Fruit fly (Drosophila melanogaster) whole organism, embryonic: Measurements from ENCODE around the gene CG46439.

Experiments
- Abd-B ChIP-seq: fragments of 200-800 bp; sonication (Bioruptor generic); optimal IDR thresholded peaks from 2 replicates; lab custom pipeline; 2018; ENCODE audit warnings: missing biosample characterization, mild to moderate bottlenecking, missing genetic modification characterization, moderate library complexity
- Bgb ChIP-seq: fragments of 200-800 bp; sonication (Bioruptor generic); IDR thresholded peaks from 2 replicates; pipeline ENCODE4 v1.3.6; 2022; ENCODE audit warnings: missing biosample characterization, missing genetic modification characterization; ENCODE audit not compliant: partially characterized antibody
- CG10979 ChIP-seq: fragments of 200-800 bp; sonication (Bioruptor generic); optimal IDR thresholded peaks from 2 replicates; lab custom pipeline; 2018; ENCODE audit warnings: missing biosample characterization, mild to moderate bottlenecking, missing genetic modification characterization, moderate library complexity
- CG11504 ChIP-seq: fragments of 200-800 bp; sonication (Bioruptor generic); optimal IDR thresholded peaks from 3 replicates; lab custom pipeline; 2019; ENCODE audit warnings: missing biosample characterization, mild to moderate bottlenecking, missing genetic modification characterization, moderate library complexity
- CG11695 ChIP-seq: fragments of 200-800 bp; sonication (Bioruptor generic); IDR thresholded peaks from 3 replicates; pipeline ENCODE4 v1.3.6; 2022; ENCODE audit warnings: missing biosample characterization, missing genetic modification characterization
- CG12391 ChIP-seq: fragments of 200-800 bp; sonication (Bioruptor generic); optimal IDR thresholded peaks from 3 replicates; lab custom pipeline; 2018; ENCODE audit warnings: missing biosample characterization, mild to moderate bottlenecking, missing genetic modification characterization, moderate library complexity
- CG13424 ChIP-seq: fragments of 200-800 bp; sonication (Bioruptor generic); optimal IDR thresholded peaks from 2 replicates; lab custom pipeline; 2019; ENCODE audit warnings: missing biosample characterization, mild to moderate bottlenecking, missing genetic modification characterization, moderate library complexity
- CG15011 ChIP-seq: fragments of 200-800 bp; sonication (Bioruptor generic); optimal IDR thresholded peaks from 3 replicates; lab custom pipeline; 2018; ENCODE audit warnings: missing biosample characterization, mild to moderate bottlenecking, missing genetic modification characterization
- CG17361 ChIP-seq: fragments of 200-800 bp; sonication (Bioruptor generic); IDR thresholded peaks from 3 replicates; pipeline ENCODE4 v1.3.6; 2022; ENCODE audit warnings: missing biosample characterization, missing genetic modification characterization
- CG17385 ChIP-seq: fragments of 200-800 bp; sonication (Bioruptor generic); optimal IDR thresholded peaks from 3 replicates; lab custom pipeline; 2018; ENCODE audit warnings: missing biosample characterization, mild to moderate bottlenecking, missing genetic modification characterization
- CG18599 ChIP-seq: fragments of 200-800 bp; sonication (Bioruptor generic); optimal IDR thresholded peaks from 3 replicates; lab custom pipeline; 2017; ENCODE audit warnings: missing biosample characterization, missing genetic modification characterization, mild to moderate bottlenecking, moderate library complexity, missing genetic modification reagents
- CG2120 ChIP-seq: fragments of 200-800 bp; sonication (Bioruptor generic); optimal IDR thresholded peaks from 3 replicates; lab custom pipeline; 2016; ENCODE audit warnings: missing biosample characterization, missing genetic modification characterization
- CG2678 ChIP-seq: fragments of 200-800 bp; sonication (Bioruptor generic); optimal IDR thresholded peaks from 3 replicates; lab custom pipeline; 2019; ENCODE audit warnings: missing biosample characterization, mild to moderate bottlenecking, missing genetic modification characterization, moderate library complexity
- CG32772 ChIP-seq: fragments of 200-800 bp; sonication (Bioruptor generic); IDR thresholded peaks from 2 replicates; pipeline ENCODE4 v1.3.6; 2022; ENCODE audit warnings: missing biosample characterization, missing genetic modification characterization
- CG4424 ChIP-seq: fragments of 200-800 bp; sonication (Bioruptor generic); optimal IDR thresholded peaks from 3 replicates; lab custom pipeline; 2016; ENCODE audit warnings: missing biosample characterization, missing genetic modification characterization
- CG4707 ChIP-seq: fragments of 200-800 bp; sonication (Bioruptor generic); optimal IDR thresholded peaks from 2 replicates; lab custom pipeline; 2018; ENCODE audit warnings: missing biosample characterization, mild to moderate bottlenecking, missing genetic modification characterization, moderate library complexity
- CG9797 ChIP-seq: fragments of 200-800 bp; sonication (Bioruptor generic); optimal IDR thresholded peaks from 3 replicates; lab custom pipeline; 2018; ENCODE audit warnings: missing biosample characterization, mild to moderate bottlenecking, missing genetic modification characterization
- CoRest ChIP-seq: fragments of 200-800 bp; sonication (Bioruptor generic); optimal IDR thresholded peaks from 3 replicates; lab custom pipeline; 2018; ENCODE audit warnings: missing biosample characterization, mild to moderate bottlenecking, missing genetic modification characterization, moderate library complexity
- Eip74EF ChIP-seq, 2 experiments: fragments of 200-800 bp in 1 of 2; fragments of >200 bp in 1 of 2; sonication (Bioruptor generic) in 1 of 2; optimal IDR thresholded peaks; 2 replicates each; lab custom pipeline; 2017 to 2019; ENCODE audit warnings: missing biosample characterization in 2 of 2, missing genetic modification characterization in 2 of 2, mild to moderate bottlenecking in 1 of 2, moderate library complexity in 1 of 2
- Elba2 ChIP-seq: fragments of 200-800 bp; sonication (Bioruptor generic); optimal IDR thresholded peaks from 3 replicates; lab custom pipeline; 2016; ENCODE audit warnings: missing biosample characterization, missing genetic modification characterization
- Ets65A ChIP-seq: fragments of 200-800 bp; sonication (Bioruptor generic); peaks from one replicate; lab custom pipeline; 2016; ENCODE audit warnings: missing biosample characterization, missing genetic modification characterization
- HLH3B ChIP-seq: fragments of 200-800 bp; sonication (Bioruptor generic); IDR thresholded peaks from 2 replicates; pipeline ENCODE4 v1.3.6; 2022; ENCODE audit warnings: missing biosample characterization, missing genetic modification characterization
- Hr51 ChIP-seq, 2 experiments: fragments of 200-800 bp; sonication (Bioruptor generic); optimal IDR thresholded peaks; 2 replicates in 1 of 2; 3 replicates in 1 of 2; lab custom pipeline; 2016 to 2018; ENCODE audit warnings: missing biosample characterization in 2 of 2, missing genetic modification characterization in 2 of 2, mild to moderate bottlenecking in 1 of 2, moderate library complexity in 1 of 2
- Hr78 ChIP-seq, 2 experiments: fragments of 200-800 bp in 1 of 2; fragments of >200 bp in 1 of 2; sonication (Bioruptor generic) in 1 of 2; optimal IDR thresholded peaks; 2 replicates each; lab custom pipeline; 2017 to 2019; ENCODE audit warnings: missing biosample characterization in 2 of 2, missing genetic modification characterization in 2 of 2, mild to moderate bottlenecking in 1 of 2, moderate library complexity in 1 of 2
- Meics ChIP-seq: fragments of 200-800 bp; sonication (Bioruptor generic); optimal IDR thresholded peaks from 2 replicates; lab custom pipeline; 2017; ENCODE audit warnings: missing biosample characterization, mild to moderate bottlenecking, missing genetic modification characterization
- Oli ChIP-seq: fragments of 200-800 bp; sonication (Bioruptor generic); optimal IDR thresholded peaks from 2 replicates; lab custom pipeline; 2018; ENCODE audit warnings: missing biosample characterization, mild to moderate bottlenecking, missing genetic modification characterization, moderate library complexity
- PHDP ChIP-seq: fragments of 200-800 bp; sonication (Bioruptor generic); optimal IDR thresholded peaks from 3 replicates; lab custom pipeline; 2018; ENCODE audit warnings: missing biosample characterization, mild to moderate bottlenecking, missing genetic modification characterization, moderate library complexity
- Pdp1 ChIP-seq, 2 experiments: fragments of 200-800 bp; sonication (Bioruptor generic); optimal IDR thresholded peaks; 3 replicates each; lab custom pipeline; 2016; ENCODE audit warnings: missing biosample characterization in 2 of 2, missing genetic modification characterization in 2 of 2, mild to moderate bottlenecking in 1 of 2, moderate library complexity in 1 of 2
- Rfx ChIP-seq: fragments of 200-800 bp; sonication (Bioruptor generic); IDR thresholded peaks from 2 replicates; pipeline ENCODE4 v1.3.6; 2022; ENCODE audit warnings: missing biosample characterization, missing genetic modification characterization
- Sox100B ChIP-seq: fragments of 200-800 bp; sonication (Bioruptor generic); optimal IDR thresholded peaks from 3 replicates; lab custom pipeline; 2018; ENCODE audit warnings: missing biosample characterization, mild to moderate bottlenecking, missing genetic modification characterization
- Sox102F ChIP-seq: fragments of 200-800 bp; sonication (Bioruptor generic); optimal IDR thresholded peaks from 2 replicates; lab custom pipeline; 2018; ENCODE audit warnings: missing biosample characterization, mild to moderate bottlenecking, missing genetic modification characterization, moderate library complexity
- Ssrp ChIP-seq: fragments of 200-800 bp; sonication (Bioruptor generic); optimal IDR thresholded peaks from 2 replicates; lab custom pipeline; 2018; ENCODE audit warnings: missing biosample characterization, mild to moderate bottlenecking, missing genetic modification characterization, moderate library complexity
- bsh ChIP-seq, 2 experiments: fragments of 200-800 bp; sonication (Bioruptor generic); optimal IDR thresholded peaks; 2 replicates each; lab custom pipeline; 2017 to 2018; ENCODE audit warnings: mild to moderate bottlenecking in 2 of 2, missing biosample characterization in 2 of 2, missing genetic modification characterization in 2 of 2, moderate library complexity in 1 of 2
- chif ChIP-seq, 2 experiments: fragments of 200-800 bp; sonication (Bioruptor generic); optimal IDR thresholded peaks; 3 replicates each; lab custom pipeline; 2016; ENCODE audit warnings: missing biosample characterization in 2 of 2, missing genetic modification characterization in 2 of 2
- chn ChIP-seq: fragments of 200-800 bp; sonication (Bioruptor generic); optimal IDR thresholded peaks from 2 replicates; lab custom pipeline; 2016; ENCODE audit warnings: missing biosample characterization, missing genetic modification characterization
- dmrt99B ChIP-seq: fragments of 200-800 bp; sonication (Bioruptor generic); optimal IDR thresholded peaks from 2 replicates; lab custom pipeline; 2018; ENCODE audit warnings: missing biosample characterization, mild to moderate bottlenecking, missing genetic modification characterization, moderate library complexity
- fd96Cb ChIP-seq: fragments of 200-800 bp; sonication (Bioruptor generic); optimal IDR thresholded peaks from 2 replicates; lab custom pipeline; 2018; ENCODE audit warnings: missing biosample characterization, mild to moderate bottlenecking, missing genetic modification characterization, moderate library complexity
- gem ChIP-seq: fragments of 200-800 bp; sonication (Bioruptor generic); optimal IDR thresholded peaks from 2 replicates; lab custom pipeline; 2019; ENCODE audit warnings: missing biosample characterization, mild to moderate bottlenecking, missing genetic modification characterization, moderate library complexity
- grau ChIP-seq: fragments of 200-800 bp; optimal IDR thresholded peaks from 3 replicates; lab custom pipeline; 2019; ENCODE audit warnings: missing biosample characterization, mild to moderate bottlenecking, missing genetic modification characterization, moderate library complexity
- lmd ChIP-seq: fragments of 200-800 bp; sonication (Bioruptor generic); IDR thresholded peaks from 2 replicates; pipeline ENCODE4 v1.3.6; 2022; ENCODE audit warnings: missing biosample characterization, missing genetic modification characterization
- luna ChIP-seq: fragments of 200-800 bp; sonication (Bioruptor generic); optimal IDR thresholded peaks from 2 replicates; lab custom pipeline; 2016; ENCODE audit warnings: missing biosample characterization, missing genetic modification characterization
- phol ChIP-seq: fragments of 200-800 bp; sonication (Bioruptor generic); optimal IDR thresholded peaks from 3 replicates; lab custom pipeline; 2018; ENCODE audit warnings: missing biosample characterization, mild to moderate bottlenecking, missing genetic modification characterization, moderate library complexity
- row ChIP-seq: fragments of 200-800 bp; sonication (Bioruptor generic); IDR thresholded peaks from 3 replicates; pipeline ENCODE4 v1.3.6; 2022; ENCODE audit warnings: missing biosample characterization, missing genetic modification characterization
- sens ChIP-seq: fragments of 200-800 bp; sonication (Bioruptor generic); peaks from one replicate; lab custom pipeline; 2016; ENCODE audit warnings: missing biosample characterization, missing genetic modification characterization
- unpg ChIP-seq: fragments of 200-800 bp; sonication (Bioruptor generic); optimal IDR thresholded peaks from 3 replicates; lab custom pipeline; 2018; ENCODE audit warnings: missing biosample characterization, mild to moderate bottlenecking, missing genetic modification characterization, moderate library complexity
- wek ChIP-seq: fragments of 200-800 bp; sonication (Bioruptor generic); optimal IDR thresholded peaks from 3 replicates; lab custom pipeline; 2018; ENCODE audit warnings: missing biosample characterization, mild to moderate bottlenecking, missing genetic modification characterization, moderate library complexity

Gene CG46439

DNA sequence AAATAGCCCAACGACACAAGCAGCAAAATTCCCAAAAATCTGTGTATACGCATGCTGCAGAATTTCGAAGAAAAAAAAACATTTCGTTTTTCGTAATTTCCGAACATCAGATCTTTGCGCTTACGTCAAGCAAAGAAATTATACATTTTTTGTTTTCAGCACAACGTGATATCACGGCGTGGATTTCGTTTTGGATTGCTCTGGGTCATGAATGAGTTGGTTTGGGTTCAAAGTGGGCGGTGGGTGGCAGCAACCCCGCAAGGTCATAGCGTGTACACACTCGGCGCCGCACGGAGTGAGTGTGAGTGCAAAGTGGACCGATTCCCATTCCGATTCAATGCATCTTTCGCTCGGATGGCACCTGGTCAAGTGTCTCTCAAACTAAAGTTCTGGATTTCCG, 28.8 kb upstream of the CG46439 start (continued):
- TF ChIP-seq Hr78 (GFP tag; optimal IDR thresholded peaks at IDR 0.05; lab: Kevin White, UChicago) (peak in 1 of 2 experiments; percentile 20), Bgb (0 out of 2 replicates have a peak, but pooled peaks have one; percentile 11), CG4707 (GFP tag; lab: Kevin White, UChicago) (no peak), CG15011 (GFP tag; lab: Kevin White, UChicago) (no peak)
- TF ChIP-seq, all 482 proteins: peak for 7

DNA sequence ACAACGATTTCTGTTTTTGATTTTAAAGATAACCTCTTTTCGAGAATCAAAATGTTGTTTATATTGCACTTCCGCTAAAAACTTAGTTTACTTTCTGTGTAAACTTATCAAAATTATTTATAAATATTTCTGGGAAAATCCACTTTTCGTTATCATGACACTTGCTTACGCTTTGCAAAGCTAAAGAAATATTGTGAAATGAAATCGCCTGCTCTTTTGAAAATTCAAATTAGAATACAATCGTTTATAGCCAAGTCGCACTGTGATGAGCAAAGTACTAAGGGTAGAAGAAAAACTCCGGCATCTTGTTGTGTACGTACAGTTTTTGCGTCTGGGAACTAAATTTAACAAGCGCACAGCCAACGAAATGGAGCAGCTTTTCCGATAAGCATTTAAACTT, 28.4 kb upstream of the CG46439 start:
- TF ChIP-seq Pdp1 (GFP tag; optimal IDR thresholded peaks at IDR 0.05; lab: Kevin White, UChicago) (peak in 1 of 2 experiments; percentile 2), luna (GFP tag; lab: Kevin White, UChicago) (no peak), Eip74EF (GFP tag; optimal IDR thresholded peaks at IDR 0.05; lab: Kevin White, UChicago) (peak in 1 of 2 experiments; percentile 20), CoRest (peak; percentile 13), CG11504 (tag; lab: Kevin White, UChicago) (peak; percentile 46), unpg (GFP tag; lab: Kevin White, UChicago) (peak; percentile 30), fd96Cb (tag; lab: Kevin White, UChicago) (peak; percentile 7), wek (no peak), CG9797 (GFP tag; lab: Kevin White, UChicago) (no peak), dmrt99B (tag; lab: Kevin White, UChicago) (peak; percentile 29), Meics (no peak), CG17361 (GFP tag; lab: Robert Waterston, UW) (peak; percentile 34; the same call in 1 of the 3 replicates), Sox102F (GFP tag; lab: Kevin White, UChicago) (peak; percentile 6), PHDP (tag; lab: Kevin White, UChicago) (peak; percentile 23), CG32772 (GFP tag; lab: Robert Waterston, UW) (no peak), Oli (tag; lab: Kevin White, UChicago) (peak; percentile 44), CG2678 (tag; lab: Kevin White, UChicago) (peak; percentile 42), chif (GFP tag; optimal IDR thresholded peaks at IDR 0.05; lab: Kevin White, UChicago) (no peak), Hr51 (GFP tag; optimal IDR thresholded peaks at IDR 0.05; lab: Kevin White, UChicago) (peak in 1 of 2 experiments; percentile 20), phol (tag; lab: Kevin White, UChicago) (peak; percentile 13), CG11695 (GFP tag; lab: Robert Waterston, UW) (no peak), CG13424 (peak; percentile 23), CG17385 (GFP tag; lab: Kevin White, UChicago) (peak; percentile 15), Abd-B (GFP tag; lab: Kevin White, UChicago) (no peak), row (GFP tag; lab: Robert Waterston, UW) (peak; percentile 19; the same call in 1 of the 3 replicates), grau (tag; lab: Kevin White, UChicago) (peak; percentile 89), chn (peak; percentile 16), bsh (GFP tag; optimal IDR thresholded peaks at IDR 0.05; lab: Kevin White, UChicago) (peak in 1 of 2 experiments; percentile 10), gem (tag; lab: Kevin White, UChicago) (peak; percentile 52), CG18599 (GFP tag; lab: Kevin White, UChicago) (peak; percentile 1), CG4424 (GFP tag; lab: Kevin White, UChicago) (peak; percentile 20), lmd (GFP tag; lab: Robert Waterston, UW) (0 out of 2 replicates have a peak, but pooled peaks have one; percentile 13), Ets65A (peak; percentile 24), CG12391 (peak; percentile 17), Sox100B (GFP tag; lab: Kevin White, UChicago) (peak; percentile 10), sens (GFP tag; lab: Kevin White, UChicago) (peak; percentile 83), CG2120 (GFP tag; lab: Kevin White, UChicago) (peak; percentile 36), CG10979 (tag; lab: Kevin White, UChicago) (peak; percentile 27), Elba2 (GFP tag; lab: Kevin White, UChicago) (no peak), Rfx (GFP tag; lab: Robert Waterston, UW) (0 out of 2 replicates have a peak, but pooled peaks have one; percentile 20), Ssrp (tag; lab: Kevin White, UChicago) (peak; percentile 11), HLH3B (GFP tag; lab: Robert Waterston, UW) (0 out of 2 replicates have a peak, but pooled peaks have one; percentile 21)
